Worm (Caenorhabditis elegans): ENCODE data around the gene gfm-1.

The gfm-1 gene

DNA sequence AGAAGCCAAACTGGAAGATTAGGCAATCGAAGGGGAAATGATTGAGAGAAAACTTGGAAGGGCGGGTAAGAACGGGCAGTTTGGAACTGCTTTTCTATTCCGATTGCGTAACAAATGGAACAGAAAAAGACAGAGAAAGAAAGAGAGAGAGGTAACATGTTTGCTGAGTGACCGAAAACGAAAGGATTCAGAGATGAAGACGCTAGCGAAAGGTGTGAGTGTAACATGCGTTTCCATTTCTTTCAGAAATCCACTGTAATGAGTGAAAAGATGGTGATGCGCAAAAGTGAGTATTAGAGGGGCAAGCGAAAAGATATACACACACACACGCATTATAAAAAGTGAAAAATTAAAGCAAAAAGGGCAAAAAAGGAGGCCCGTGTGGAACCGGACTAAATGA, 50.2 kb downstream of the gfm-1 start (continued):
- TF ChIP-seq spr-1 (tag; optimal IDR thresholded peaks at IDR 0.05) = peak; percentile 25
- TF ChIP-seq pha-4 (GFP tag; IDR thresholded peaks at IDR 0.05) = no peak
- no peak for TF ChIP-seq pha-4 (tag; optimal IDR thresholded peaks at IDR 0.05)
- TF ChIP-seq snpc-4 (tag; optimal IDR thresholded peaks at IDR 0.05) = no peak
- TF ChIP-seq set-16 (GFP tag; IDR thresholded peaks at IDR 0.05) = no peak
- no peak for TF ChIP-seq zip-2 (tag; optimal IDR thresholded peaks at IDR 0.05)
- TF ChIP-seq nhr-48 (tag; optimal IDR thresholded peaks at IDR 0.05) = peak; percentile 24
- no peak for TF ChIP-seq gei-8 (GFP tag; optimal IDR thresholded peaks at IDR 0.05)
- no peak for TF ChIP-seq T26A8.4 (GFP tag; IDR thresholded peaks at IDR 0.05)
- no peak for TF ChIP-seq zfp-3 (GFP tag; conservative IDR thresholded peaks at IDR 0.05)
- TF ChIP-seq ceh-20 (GFP tag; IDR thresholded peaks at IDR 0.05) = no peak

DNA sequence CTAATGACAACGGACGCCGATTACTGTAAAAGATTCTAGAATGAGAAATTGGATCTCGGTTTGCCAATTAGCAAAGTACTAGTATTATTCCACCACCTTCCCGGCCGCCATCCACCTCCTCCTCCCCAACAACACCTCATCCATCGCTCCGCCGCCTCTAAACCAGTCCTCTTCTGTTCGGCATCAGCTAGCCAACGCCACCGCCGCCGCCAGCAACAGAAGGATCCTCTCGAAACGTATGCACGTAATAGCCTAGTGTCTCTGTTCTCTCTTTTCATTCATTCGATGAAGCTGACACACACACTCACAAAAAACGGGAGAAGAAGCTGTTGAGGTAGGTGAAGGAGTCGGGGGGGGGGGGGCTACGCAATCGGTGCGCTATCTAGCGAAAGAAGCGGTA, 53.4 kb downstream of the gfm-1 start:
- TF ChIP-seq spr-1 (tag; optimal IDR thresholded peaks at IDR 0.05) (no peak), lsy-2 (tag; optimal IDR thresholded peaks at IDR 0.05) (no peak), jun-1 (tag; optimal IDR thresholded peaks at IDR 0.05) (no peak), fos-1 (tag; optimal IDR thresholded peaks at IDR 0.05) (no peak), nhr-10 (tag; optimal IDR thresholded peaks at IDR 0.05) (no peak), sdz-12 (GFP tag; optimal IDR thresholded peaks at IDR 0.05) (peak; percentile 3), nhr-102 (tag; optimal IDR thresholded peaks at IDR 0.05) (no peak), ceh-44 (GFP tag; IDR thresholded peaks at IDR 0.05) (no peak), madf-5 (GFP tag; IDR thresholded peaks at IDR 0.05) (no peak), zip-11 (GFP tag; IDR thresholded peaks at IDR 0.05) (no peak), lin-1 (GFP tag; IDR thresholded peaks at IDR 0.05) (no peak), F49E8.2 (tag; optimal IDR thresholded peaks at IDR 0.05; ENCODE audit: borderline replicate concordance) (no peak), unc-130 (GFP tag; optimal IDR thresholded peaks at IDR 0.05) (no peak), mes-2 (tag; optimal IDR thresholded peaks at IDR 0.05; ENCODE audit: poor library complexity, severe bottlenecking) (no peak), mxl-3 (GFP tag; optimal IDR thresholded peaks at IDR 0.05) (peak; percentile 22), daf-16 (GFP tag; optimal IDR thresholded peaks at IDR 0.05) (no peak), daf-16 (tag; optimal IDR thresholded peaks at IDR 0.05) (no peak), dpl-1 (GFP tag; optimal IDR thresholded peaks at IDR 0.05) (no peak), hmg-1.1 (GFP tag; IDR thresholded peaks at IDR 0.05) (no peak), F10B5.3 (tag; optimal IDR thresholded peaks at IDR 0.05) (no peak), aha-1 (tag) (peak; percentile 76), hlh-11 (tag; optimal IDR thresholded peaks at IDR 0.05) (peak; percentile 13), nhr-111 (GFP tag; optimal IDR thresholded peaks at IDR 0.05) (no peak), unc-39 (tag; optimal IDR thresholded peaks at IDR 0.05) (no peak), set-16 (GFP tag; IDR thresholded peaks at IDR 0.05) (peak; percentile 61), D1046.2 (GFP tag; IDR thresholded peaks at IDR 0.05) (no peak), R02D3.7 (tag; optimal IDR thresholded peaks at IDR 0.05) (no peak), cey-2 (tag; optimal IDR thresholded peaks at IDR 0.05; ENCODE audit: borderline replicate concordance, insufficient read depth) (no peak)

Data from whole organism, L4 larva.